Worm (Caenorhabditis elegans) whole organism, early embryonic: Measurements from ENCODE around the gene hst-3.2.

Source experiments
- ama-1 ChIP-seq: fragments of 150-350 bp; optimal IDR thresholded peaks from 2 replicates; lab custom pipeline; 2014
- ets-7 ChIP-seq: sonication (generic microtip); optimal IDR thresholded peaks from 2 replicates; lab custom pipeline; 2016; ENCODE audit warnings: missing genotype, missing genetic modification characterization, missing compliant biosample characterization
- flt-1 ChIP-seq: fragments of 200-800 bp; sonication (Bioruptor generic); IDR thresholded peaks from 2 replicates; pipeline ENCODE4 v1.3.6; 2022; ENCODE audit warnings: missing genetic modification characterization, missing compliant biosample characterization
- tra-4 ChIP-seq: sonication (generic microtip); optimal IDR thresholded peaks from 2 replicates; lab custom pipeline; 2017; ENCODE audit warnings: missing genetic modification characterization, missing compliant biosample characterization

DNA sequence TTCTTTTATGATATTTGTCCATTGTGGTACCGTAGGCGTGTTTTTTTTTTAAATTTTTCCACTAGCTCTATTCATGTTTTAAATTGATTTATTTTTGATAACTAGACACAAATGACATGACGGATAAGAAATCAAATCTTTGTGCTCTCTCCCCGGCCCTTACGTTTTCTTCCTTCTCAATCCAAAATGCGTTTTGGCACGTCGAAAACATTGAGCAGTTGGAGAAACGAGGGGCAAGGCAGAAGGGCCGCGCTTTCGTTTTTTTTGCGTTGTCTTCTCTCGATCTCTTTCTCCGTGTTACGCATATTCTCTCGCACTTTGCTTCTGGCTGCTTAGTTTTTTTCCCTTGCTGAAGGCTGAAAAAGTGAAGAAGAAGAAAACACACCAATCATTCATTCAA, 15.3 kb upstream of the hst-3.2 start:
- TF ChIP-seq tra-4 (tag; lab: Kevin White, UChicago): no peak
- TF ChIP-seq ama-1: no peak
- TF ChIP-seq flt-1 (GFP tag; lab: Robert Waterston, UW): no peak
- no peak for TF ChIP-seq ets-7 (tag; lab: Kevin White, UChicago)
